Fruit fly (Drosophila melanogaster): Measurements from ENCODE around the gene CG8260.

Gene CG8260

DNA sequence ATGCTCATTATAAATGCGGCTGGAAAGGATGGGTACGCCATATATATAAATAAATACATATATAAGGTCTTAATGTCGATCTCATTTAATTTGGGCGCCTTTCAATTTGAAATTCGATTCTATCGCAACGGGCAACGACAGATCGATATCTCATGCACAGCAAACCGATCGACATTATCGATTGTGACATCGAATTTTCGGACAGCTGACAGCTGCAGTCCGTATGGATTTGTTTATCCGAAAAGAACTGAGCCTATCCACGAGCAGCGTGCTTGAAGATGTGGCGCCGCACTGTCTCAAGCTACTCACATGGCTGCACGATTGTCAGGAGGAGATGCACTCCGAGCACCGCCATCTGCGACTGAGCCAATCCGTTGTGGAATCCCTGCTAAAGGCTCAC is 24.1 kb upstream of the CG8260 start, which contains the start of gene CG8191 (continued):
- no peak for TF ChIP-seq br (optimal IDR thresholded peaks at IDR 0.05)
- TF ChIP-seq CG7357 (GFP tag; IDR thresholded peaks at IDR 0.05) = no peak
- TF ChIP-seq trem (tag; optimal IDR thresholded peaks at IDR 0.05) = no peak
- TF ChIP-seq slp2 (GFP tag; optimal IDR thresholded peaks at IDR 0.05) = no peak
- TF ChIP-seq CG3407 (GFP tag; optimal IDR thresholded peaks at IDR 0.05) = no peak
- no peak for TF ChIP-seq Chrac-16 (GFP tag; optimal IDR thresholded peaks at IDR 0.05)
- no peak for TF ChIP-seq CG2120 (GFP tag; optimal IDR thresholded peaks at IDR 0.05)
- peak; percentile 59; the same call in 1 of the 3 replicates for TF ChIP-seq hb (GFP tag; IDR thresholded peaks at IDR 0.05; ENCODE audit: partially characterized antibody)
- TF ChIP-seq CG4617 (GFP tag; optimal IDR thresholded peaks at IDR 0.05; ENCODE audit: borderline replicate concordance) = no peak
- no peak for TF ChIP-seq odd (GFP tag; optimal IDR thresholded peaks at IDR 0.05)
- TF ChIP-seq Nf-YC (tag; optimal IDR thresholded peaks at IDR 0.05) = no peak
- TF ChIP-seq CG4730 (GFP tag; IDR thresholded peaks at IDR 0.05) = no peak
- TF ChIP-seq E2f2 (GFP tag; IDR thresholded peaks at IDR 0.05) = peak; percentile 87
- TF ChIP-seq sisA (GFP tag; IDR thresholded peaks at IDR 0.05) = no peak
- TF ChIP-seq Nf-YB (GFP tag; optimal IDR thresholded peaks at IDR 0.05) = no peak
- no peak for TF ChIP-seq ap (GFP tag; IDR thresholded peaks at IDR 0.05)
- TF ChIP-seq her (GFP tag; optimal IDR thresholded peaks at IDR 0.05) = no peak
- TF ChIP-seq pum (GFP tag; optimal IDR thresholded peaks at IDR 0.05) = no peak
- TF ChIP-seq vvl (GFP tag; IDR thresholded peaks at IDR 0.05) = no peak
- no peak for TF ChIP-seq Awh (GFP tag; IDR thresholded peaks at IDR 0.05)
- no peak for TF ChIP-seq CG15696 (tag; optimal IDR thresholded peaks at IDR 0.05)
- TF ChIP-seq slou (GFP tag; optimal IDR thresholded peaks at IDR 0.05) = no peak
- no peak for TF ChIP-seq Sin3A (optimal IDR thresholded peaks at IDR 0.05)
- TF ChIP-seq CG1647 (GFP tag; optimal IDR thresholded peaks at IDR 0.05) = no peak
- no peak for TF ChIP-seq PHDP (tag; optimal IDR thresholded peaks at IDR 0.05)
- TF ChIP-seq Sry-δ (GFP tag; optimal IDR thresholded peaks at IDR 0.05) = peak; percentile 32
- peak; percentile 50 for TF ChIP-seq MESR4 (GFP tag; optimal IDR thresholded peaks at IDR 0.05)
- no peak for TF ChIP-seq CG31441 (GFP tag; IDR thresholded peaks at IDR 0.05)
- no peak for TF ChIP-seq z (GFP tag; IDR thresholded peaks at IDR 0.05)
- TF ChIP-seq sens-2 (GFP tag; IDR thresholded peaks at IDR 0.05) = no peak
- TF ChIP-seq mld (GFP tag; IDR thresholded peaks at IDR 0.05; ENCODE audit: partially characterized antibody) = peak; percentile 75; the same call in 2 of the 3 replicates
- no peak for TF ChIP-seq CG10209 (GFP tag; optimal IDR thresholded peaks at IDR 0.05)
- peak in 1 of 2 experiments; percentile 82 for TF ChIP-seq crp (GFP tag; optimal IDR thresholded peaks at IDR 0.05)
- no peak for TF ChIP-seq gce (GFP tag; IDR thresholded peaks at IDR 0.05)
- TF ChIP-seq CG5953 (GFP tag; IDR thresholded peaks at IDR 0.05) = no peak
- TF ChIP-seq tna (GFP tag; IDR thresholded peaks at IDR 0.05; ENCODE audit: partially characterized antibody) = peak; percentile 84
- TF ChIP-seq luna (GFP tag; optimal IDR thresholded peaks at IDR 0.05) = no peak
- no peak for TF ChIP-seq lbe (GFP tag; optimal IDR thresholded peaks at IDR 0.05)
- peak; percentile 45; the same call in 1 of the 2 replicates for TF ChIP-seq CG2129 (GFP tag; IDR thresholded peaks at IDR 0.05; ENCODE audit: partially characterized antibody)
- TF ChIP-seq CG6254 (GFP tag; optimal IDR thresholded peaks at IDR 0.05) = no peak
- TF ChIP-seq CG13287 (GFP tag; IDR thresholded peaks at IDR 0.05; ENCODE audit: partially characterized antibody) = peak; percentile 77
- no peak for TF ChIP-seq CG8290 (GFP tag; optimal IDR thresholded peaks at IDR 0.05)
- TF ChIP-seq CG8290 (tag; optimal IDR thresholded peaks at IDR 0.05) = no peak
- no peak for TF ChIP-seq CG15514 (GFP tag; optimal IDR thresholded peaks at IDR 0.05)
- TF ChIP-seq CG14050 (GFP tag; IDR thresholded peaks at IDR 0.05) = no peak
- no peak for TF ChIP-seq Doc2 (GFP tag; IDR thresholded peaks at IDR 0.05)
- peak; percentile 38; the same call in 2 of the 3 replicates for TF ChIP-seq CG14860 (GFP tag; IDR thresholded peaks at IDR 0.05; ENCODE audit: partially characterized antibody)
- TF ChIP-seq CG12744 (GFP tag; optimal IDR thresholded peaks at IDR 0.05) = no peak
- no peak for TF ChIP-seq CG16815 (GFP tag; optimal IDR thresholded peaks at IDR 0.05)
- TF ChIP-seq nom (GFP tag; optimal IDR thresholded peaks at IDR 0.05) = no peak
- TF ChIP-seq ato (GFP tag; IDR thresholded peaks at IDR 0.05; ENCODE audit: partially characterized antibody) = peak; percentile 82
- no peak for TF ChIP-seq CG9797 (GFP tag; optimal IDR thresholded peaks at IDR 0.05)
